Worm (Caenorhabditis elegans) whole organism, young adult: ENCODE results near the gene taf-3.

Source experiments
- F10E7.11 ChIP-seq: sonication (generic microtip); optimal IDR thresholded peaks from 2 replicates; lab custom pipeline; 2017; ENCODE audit warnings: mild to moderate bottlenecking, missing genetic modification characterization, moderate library complexity, missing compliant biosample characterization
- F57A8.1 ChIP-seq: fragments of 200-800 bp; sonication (Bioruptor generic); optimal IDR thresholded peaks from 2 replicates; lab custom pipeline; 2018; ENCODE audit warnings: mild to moderate bottlenecking, missing genetic modification characterization, moderate library complexity, missing compliant biosample characterization
- Y53F4B.3 ChIP-seq: fragments of 200-800 bp; sonication (Bioruptor generic); IDR thresholded peaks from 2 replicates; pipeline ENCODE4 v1.3.6; 2022; ENCODE audit warnings: missing genetic modification reagents, missing genetic modification characterization, missing compliant biosample characterization
- attf-6 ChIP-seq: fragments of 200-800 bp; sonication (Bioruptor generic); IDR thresholded peaks from 2 replicates; pipeline ENCODE4 v1.3.6; 2022; ENCODE audit warnings: missing genetic modification reagents, missing genetic modification characterization, missing compliant biosample characterization
- cebp-2 ChIP-seq: fragments of 200-800 bp; sonication (Bioruptor generic); IDR thresholded peaks from 2 replicates; pipeline ENCODE4 v1.3.6; 2022; ENCODE audit warnings: missing genetic modification characterization, missing compliant biosample characterization
- ceh-91 ChIP-seq: fragments of 200-800 bp; sonication (Bioruptor generic); IDR thresholded peaks from 2 replicates; pipeline ENCODE4 v1.3.6; 2022; ENCODE audit warnings: missing genetic modification reagents, missing genetic modification characterization, missing compliant biosample characterization
- hlh-26 ChIP-seq: fragments of 200-800 bp; sonication (Bioruptor generic); conservative IDR thresholded peaks from 2 replicates; pipeline ENCODE4 v1.3.6; 2022; ENCODE audit warnings: missing genetic modification reagents, missing genetic modification characterization, missing compliant biosample characterization
- lir-1 ChIP-seq: fragments of 200-800 bp; sonication (Bioruptor generic); conservative IDR thresholded peaks from 2 replicates; pipeline ENCODE4 v1.3.6; 2022; ENCODE audit warnings: missing genetic modification reagents, missing genetic modification characterization, missing compliant biosample characterization
- mcd-1 ChIP-seq: fragments of 200-800 bp; sonication (Bioruptor generic); IDR thresholded peaks from 2 replicates; pipeline ENCODE4 v1.3.6; 2022; ENCODE audit warnings: missing genetic modification reagents, missing genetic modification characterization, missing compliant biosample characterization

- TF ChIP-seq hlh-26 (GFP tag; lab: Robert Waterston, UW) (no peak), Y53F4B.3 (GFP tag; lab: Robert Waterston, UW) (no peak), ceh-91 (GFP tag; lab: Robert Waterston, UW) (no peak), attf-6 (no peak), F10E7.11 (tag; lab: Kevin White, UChicago) (no peak), F57A8.1 (GFP tag; lab: Kevin White, UChicago) (no peak), cebp-2 (GFP tag; lab: Robert Waterston, UW) (no peak), mcd-1 (no peak), lir-1 (no peak)
Measured at ce11 chrX:16389973-16390372, 57.7 kb downstream of the taf-3 start.
